Worm (Caenorhabditis elegans): ENCODE results near the gene C04H5.7.
A peak's percentile ranks its signal among the peaks of the same experiment; 100 is the strongest.

Gene C04H5.7

DNA sequence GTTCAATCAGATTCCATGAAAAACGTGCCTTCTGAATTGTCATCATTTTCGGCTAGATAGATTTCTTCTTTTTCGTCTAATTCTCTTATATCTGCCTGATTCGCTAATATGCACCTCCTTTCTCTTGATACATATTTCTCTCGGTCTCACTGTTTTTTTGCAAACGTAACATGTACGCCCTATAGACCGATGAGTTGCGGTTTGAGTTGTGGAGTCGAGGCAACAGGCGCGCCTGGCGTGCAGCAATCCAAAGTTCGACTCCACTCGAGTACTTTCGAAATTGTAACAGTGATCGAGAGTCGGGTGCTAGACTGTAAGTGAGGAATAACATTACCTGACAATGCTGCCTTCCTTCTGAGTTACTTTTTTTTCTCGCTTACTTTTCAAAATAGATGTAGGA lies 40.9 kb upstream of the C04H5.7 start:
- TF ChIP-seq tra-4 (tag; optimal IDR thresholded peaks at IDR 0.05), result peak; percentile 86
- TF ChIP-seq ceh-36 (tag; optimal IDR thresholded peaks at IDR 0.05), result peak; percentile 93
- peak; percentile 90 for TF ChIP-seq tbx-11 (GFP tag; IDR thresholded peaks at IDR 0.05)
- peak; percentile 87 for TF ChIP-seq hmbx-1 (tag; optimal IDR thresholded peaks at IDR 0.05)
- TF ChIP-seq B0310.2 (tag; optimal IDR thresholded peaks at IDR 0.05), result peak; percentile 84
- TF ChIP-seq sea-1 (GFP tag; conservative IDR thresholded peaks at IDR 0.05), result peak; percentile 92
- TF ChIP-seq scrt-1 (GFP tag; IDR thresholded peaks at IDR 0.05), result peak; percentile 91
- TF ChIP-seq hmg-4 (GFP tag; optimal IDR thresholded peaks at IDR 0.05), result peak; percentile 98
- peak; percentile 48; the same call in 1 of the 2 replicates for TF ChIP-seq tbx-37 (GFP tag; conservative IDR thresholded peaks at IDR 0.05)
- TF ChIP-seq ceh-13 (GFP tag; optimal IDR thresholded peaks at IDR 0.05), result peak; percentile 89
- TF ChIP-seq F13C5.2 (tag; optimal IDR thresholded peaks at IDR 0.05), result peak; percentile 90
- TF ChIP-seq hnd-1 (tag; optimal IDR thresholded peaks at IDR 0.05), result peak; percentile 95
- TF ChIP-seq aly-1 (tag; optimal IDR thresholded peaks at IDR 0.05), result peak; percentile 97
- peak; percentile 80 for TF ChIP-seq ets-7 (tag; optimal IDR thresholded peaks at IDR 0.05)
- no peak for TF ChIP-seq ama-1 (optimal IDR thresholded peaks at IDR 0.05)
- peak; percentile 91 for TF ChIP-seq flt-1 (GFP tag; IDR thresholded peaks at IDR 0.05)
- TF ChIP-seq pes-1 (GFP tag; IDR thresholded peaks at IDR 0.05), result peak; percentile 93

DNA sequence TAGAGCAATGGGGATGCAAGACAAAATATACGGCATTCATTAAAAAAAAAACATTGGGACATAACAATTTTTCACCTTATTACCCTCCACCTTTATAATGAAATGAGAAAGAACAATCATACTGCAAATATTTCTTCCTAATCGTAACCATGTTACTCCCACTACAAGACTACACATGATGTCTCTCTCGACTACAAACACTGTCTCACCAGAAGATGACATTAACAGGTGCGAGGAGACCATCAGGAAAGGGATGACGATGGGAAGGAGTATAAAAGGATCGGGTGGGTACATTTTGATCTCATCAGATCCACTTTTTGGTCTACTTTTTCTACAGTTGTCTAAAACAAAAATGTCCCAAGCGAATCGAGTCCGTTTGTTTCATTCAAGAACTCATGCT lies 39.9 kb upstream of the C04H5.7 start, which contains the start of gene dhs-8:
TSS of gene dhs-8 (plus strand) at position 179 of the 400 bp plus-strand sequence.
- TF ChIP-seq hmbx-1 (tag; optimal IDR thresholded peaks at IDR 0.05) (no peak), tbx-37 (GFP tag; conservative IDR thresholded peaks at IDR 0.05) (no peak), flt-1 (GFP tag; IDR thresholded peaks at IDR 0.05) (no peak), ceh-13 (GFP tag; optimal IDR thresholded peaks at IDR 0.05) (no peak), hmg-4 (GFP tag; optimal IDR thresholded peaks at IDR 0.05) (no peak), sea-1 (GFP tag; conservative IDR thresholded peaks at IDR 0.05) (no peak)

DNA sequence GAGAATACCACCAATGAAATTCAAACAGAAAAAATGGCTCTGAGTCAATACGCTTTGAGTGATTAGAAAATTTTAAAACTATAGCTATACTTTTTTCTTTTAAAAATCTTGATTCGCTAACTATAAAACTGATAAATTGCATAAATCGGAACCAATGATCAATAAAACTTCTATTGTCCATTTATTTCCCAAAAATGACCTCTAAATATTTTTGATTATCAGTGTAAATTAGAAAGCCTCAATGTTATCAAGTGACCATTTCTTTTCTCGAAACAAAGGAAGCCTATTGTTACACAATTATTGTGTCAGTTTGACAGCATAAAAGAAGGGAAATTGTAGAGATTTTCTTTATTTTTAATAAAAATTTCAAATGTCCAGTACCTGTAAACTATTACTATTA lies 37.6 kb upstream of the C04H5.7 start, which contains the start of gene K10H10.4:
TSS of gene K10H10.4 (plus strand) at position 301 of the 400 bp plus-strand sequence.
- TF ChIP-seq tbx-11 (GFP tag; IDR thresholded peaks at IDR 0.05) (no peak), tbx-37 (GFP tag; conservative IDR thresholded peaks at IDR 0.05) (no peak), sea-1 (GFP tag; conservative IDR thresholded peaks at IDR 0.05) (no peak), hmg-4 (GFP tag; optimal IDR thresholded peaks at IDR 0.05) (no peak), ama-1 (optimal IDR thresholded peaks at IDR 0.05) (no peak), ets-7 (tag; optimal IDR thresholded peaks at IDR 0.05) (no peak), flt-1 (GFP tag; IDR thresholded peaks at IDR 0.05) (no peak), F13C5.2 (tag; optimal IDR thresholded peaks at IDR 0.05) (no peak), pes-1 (GFP tag; IDR thresholded peaks at IDR 0.05) (no peak), hnd-1 (tag; optimal IDR thresholded peaks at IDR 0.05) (no peak), scrt-1 (GFP tag; IDR thresholded peaks at IDR 0.05) (no peak), ceh-36 (tag; optimal IDR thresholded peaks at IDR 0.05) (no peak), tra-4 (tag; optimal IDR thresholded peaks at IDR 0.05) (no peak), ceh-13 (GFP tag; optimal IDR thresholded peaks at IDR 0.05) (no peak)

ce11 chrII:14501447-14501846 lies 36.3 kb upstream of the C04H5.7 start, which contains the start of gene K10H10.5:
Gene K10H10.5 (plus strand): TSS chrII:14501747.
- no peak for TF ChIP-seq tbx-37 (GFP tag; conservative IDR thresholded peaks at IDR 0.05)
- TF ChIP-seq ceh-13 (GFP tag; optimal IDR thresholded peaks at IDR 0.05), result no peak
- TF ChIP-seq hmg-4 (GFP tag; optimal IDR thresholded peaks at IDR 0.05), result no peak
- no peak for TF ChIP-seq ceh-36 (tag; optimal IDR thresholded peaks at IDR 0.05)
- no peak for TF ChIP-seq sea-1 (GFP tag; conservative IDR thresholded peaks at IDR 0.05)
- no peak for TF ChIP-seq hmbx-1 (tag; optimal IDR thresholded peaks at IDR 0.05)
- TF ChIP-seq tbx-11 (GFP tag; IDR thresholded peaks at IDR 0.05), result no peak
- no peak for TF ChIP-seq scrt-1 (GFP tag; IDR thresholded peaks at IDR 0.05)
- no peak for TF ChIP-seq pes-1 (GFP tag; IDR thresholded peaks at IDR 0.05)
- TF ChIP-seq tra-4 (tag; optimal IDR thresholded peaks at IDR 0.05), result no peak
- TF ChIP-seq B0310.2 (tag; optimal IDR thresholded peaks at IDR 0.05), result no peak
- TF ChIP-seq F13C5.2 (tag; optimal IDR thresholded peaks at IDR 0.05), result no peak

DNA sequence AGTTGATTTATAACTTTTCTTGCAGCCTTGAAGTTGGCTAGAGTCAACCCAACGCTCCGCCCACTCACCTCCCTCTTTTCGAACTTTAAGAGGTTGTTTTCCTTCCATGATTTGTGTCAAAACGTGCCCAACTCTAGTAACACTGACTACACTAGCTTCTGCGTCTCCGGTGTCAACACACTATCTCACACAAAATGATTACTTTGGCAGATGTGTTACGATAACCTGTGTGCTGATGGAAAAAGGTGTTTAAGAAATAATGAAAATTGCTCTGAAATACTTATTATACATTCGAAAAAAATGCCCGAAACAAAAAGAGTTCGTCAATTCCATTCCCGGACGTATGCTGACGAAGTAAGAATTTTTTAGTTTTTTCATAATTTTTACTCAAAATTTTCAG lies 34.7 kb upstream of the C04H5.7 start, which contains the start of gene K10H10.6:
TSS of gene K10H10.6 (plus strand) at position 301 of the 400 bp plus-strand sequence.
- TF ChIP-seq hmbx-1 (tag; optimal IDR thresholded peaks at IDR 0.05), result no peak
- no peak for TF ChIP-seq ama-1 (optimal IDR thresholded peaks at IDR 0.05)
- TF ChIP-seq flt-1 (GFP tag; IDR thresholded peaks at IDR 0.05), result no peak
- no peak for TF ChIP-seq ceh-13 (GFP tag; optimal IDR thresholded peaks at IDR 0.05)
- TF ChIP-seq aly-1 (tag; optimal IDR thresholded peaks at IDR 0.05), result no peak
- TF ChIP-seq sea-1 (GFP tag; conservative IDR thresholded peaks at IDR 0.05), result no peak
- no peak for TF ChIP-seq tbx-11 (GFP tag; IDR thresholded peaks at IDR 0.05)
- TF ChIP-seq hmg-4 (GFP tag; optimal IDR thresholded peaks at IDR 0.05), result no peak
- no peak for TF ChIP-seq ceh-36 (tag; optimal IDR thresholded peaks at IDR 0.05)
- no peak for TF ChIP-seq B0310.2 (tag; optimal IDR thresholded peaks at IDR 0.05)
- no peak for TF ChIP-seq scrt-1 (GFP tag; IDR thresholded peaks at IDR 0.05)
- no peak for TF ChIP-seq tbx-37 (GFP tag; conservative IDR thresholded peaks at IDR 0.05)
- no peak for TF ChIP-seq pes-1 (GFP tag; IDR thresholded peaks at IDR 0.05)
- no peak for TF ChIP-seq hnd-1 (tag; optimal IDR thresholded peaks at IDR 0.05)
- TF ChIP-seq tra-4 (tag; optimal IDR thresholded peaks at IDR 0.05), result no peak
- no peak for TF ChIP-seq F13C5.2 (tag; optimal IDR thresholded peaks at IDR 0.05)
- TF ChIP-seq ets-7 (tag; optimal IDR thresholded peaks at IDR 0.05), result no peak

DNA sequence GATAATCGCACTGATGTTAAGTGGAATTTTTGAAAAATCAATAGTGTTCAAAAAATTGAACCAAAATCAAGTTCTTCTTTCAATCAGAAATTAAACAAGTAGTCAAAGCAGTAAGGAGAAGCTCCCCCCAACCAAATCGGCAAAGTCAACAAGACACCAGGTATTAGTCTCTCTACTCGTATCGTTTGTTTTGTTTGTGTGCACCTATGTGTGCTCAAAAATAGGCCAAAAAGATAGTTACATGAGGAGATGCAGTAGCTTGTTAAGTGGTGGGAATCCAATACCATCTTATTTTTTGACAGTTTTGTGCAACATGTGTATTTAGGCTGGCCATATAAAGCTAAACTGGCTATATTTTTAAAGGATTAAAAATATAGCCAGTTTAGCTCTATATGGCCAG lies 31.5 kb upstream of the C04H5.7 start, which contains the start of gene K10H10.12:
TSS of gene K10H10.12 (minus strand) at position 101 of the 400 bp plus-strand sequence.
- no peak for TF ChIP-seq hmbx-1 (tag; optimal IDR thresholded peaks at IDR 0.05)

DNA sequence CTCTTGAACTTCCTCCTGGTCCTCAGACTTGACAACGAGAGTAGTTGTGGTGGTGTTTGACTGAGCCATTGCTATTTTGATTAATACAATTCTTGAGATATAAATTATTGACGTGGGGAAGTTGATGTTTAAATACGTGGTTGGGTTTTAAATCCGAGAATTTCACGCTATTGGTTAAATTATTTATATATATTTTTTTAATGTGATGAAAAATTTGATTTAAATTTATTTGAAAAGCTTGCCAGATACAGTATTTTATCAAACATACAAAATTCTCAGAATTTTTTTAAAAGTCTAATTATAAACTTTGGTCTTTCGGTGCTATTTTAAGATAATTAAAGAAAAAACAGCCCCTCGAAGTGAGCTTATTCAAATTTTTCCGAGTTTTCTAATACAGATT lies 30.2 kb upstream of the C04H5.7 start, which contains the start of the genes K10H10.7 and K10H10.10:
TSS of gene K10H10.7 (minus strand) at position 101 of the 400 bp plus-strand sequence.
TSS of gene K10H10.10 (plus strand) at position 204 of the 400 bp plus-strand sequence.
- TF ChIP-seq aly-1 (tag; optimal IDR thresholded peaks at IDR 0.05) (no peak), scrt-1 (GFP tag; IDR thresholded peaks at IDR 0.05) (no peak), F13C5.2 (tag; optimal IDR thresholded peaks at IDR 0.05) (no peak), hmg-4 (GFP tag; optimal IDR thresholded peaks at IDR 0.05) (no peak), hmbx-1 (tag; optimal IDR thresholded peaks at IDR 0.05) (no peak), tra-4 (tag; optimal IDR thresholded peaks at IDR 0.05) (no peak), ceh-13 (GFP tag; optimal IDR thresholded peaks at IDR 0.05) (no peak), B0310.2 (tag; optimal IDR thresholded peaks at IDR 0.05) (no peak), ceh-36 (tag; optimal IDR thresholded peaks at IDR 0.05) (no peak), hnd-1 (tag; optimal IDR thresholded peaks at IDR 0.05) (no peak), ama-1 (optimal IDR thresholded peaks at IDR 0.05) (no peak)
